Worm (Caenorhabditis elegans): ENCODE measurements around the gene fahd-1.
A peak's percentile ranks its signal among the peaks of the same experiment; 100 is the strongest.

Gene fahd-1

ce11 chrIII:7891573-7892306 is at the start of gene fahd-1, which contains the start of gene ZK688.5:
TSS of gene fahd-1 (plus strand) at chrIII:7892256.
TSS of gene ZK688.5 (minus strand) at chrIII:7891623.
- TF ChIP-seq elt-1 (tag; optimal IDR thresholded peaks at IDR 0.05), result no peak
- TF ChIP-seq ceh-28 (tag; optimal IDR thresholded peaks at IDR 0.05), result peak; percentile 66
- TF ChIP-seq nhr-67 (tag; optimal IDR thresholded peaks at IDR 0.05), result no peak
- TF ChIP-seq snpc-4 (tag; optimal IDR thresholded peaks at IDR 0.05), result peak; percentile 47
- peak; percentile 25 for TF ChIP-seq ceh-82 (tag; optimal IDR thresholded peaks at IDR 0.05)
- no peak for TF ChIP-seq fkh-2 (tag; optimal IDR thresholded peaks at IDR 0.05)
- TF ChIP-seq nhr-11 (tag; optimal IDR thresholded peaks at IDR 0.05), result no peak
- peak; percentile 80 for TF ChIP-seq pha-4 (tag; optimal IDR thresholded peaks at IDR 0.05)
- TF ChIP-seq ceh-16 (tag; optimal IDR thresholded peaks at IDR 0.05), result no peak
- TF ChIP-seq nhr-12 (tag; optimal IDR thresholded peaks at IDR 0.05), result no peak
- TF ChIP-seq nfya-1 (tag; optimal IDR thresholded peaks at IDR 0.05; ENCODE audit: insufficient read depth), result peak; percentile 88
- TF ChIP-seq lin-15B (tag; optimal IDR thresholded peaks at IDR 0.05), result peak; percentile 69
- TF ChIP-seq R02D3.7 (tag; optimal IDR thresholded peaks at IDR 0.05), result peak; percentile 34
- peak; percentile 38 for TF ChIP-seq nhr-76 (tag; optimal IDR thresholded peaks at IDR 0.05)
- TF ChIP-seq pqm-1 (tag; optimal IDR thresholded peaks at IDR 0.05), result peak; percentile 12
- TF ChIP-seq mdl-1 (tag; optimal IDR thresholded peaks at IDR 0.05), result peak; percentile 51
- TF ChIP-seq zag-1 (tag; optimal IDR thresholded peaks at IDR 0.05), result no peak
- TF ChIP-seq egl-5 (tag; optimal IDR thresholded peaks at IDR 0.05), result peak; percentile 44
- TF ChIP-seq fkh-10 (GFP tag; optimal IDR thresholded peaks at IDR 0.05), result no peak
- TF ChIP-seq ZK546.5 (tag; optimal IDR thresholded peaks at IDR 0.05), result no peak
- TF ChIP-seq ama-1 (optimal IDR thresholded peaks at IDR 0.05), result peak; percentile 56
- peak; percentile 91 for TF ChIP-seq nhr-25 (tag; optimal IDR thresholded peaks at IDR 0.05)
- TF ChIP-seq jun-1 (tag; optimal IDR thresholded peaks at IDR 0.05), result peak; percentile 50
- peak; percentile 68 for TF ChIP-seq lsy-12 (tag; optimal IDR thresholded peaks at IDR 0.05)
- no peak for TF ChIP-seq tbx-2 (tag; optimal IDR thresholded peaks at IDR 0.05)
- peak; percentile 77 for TF ChIP-seq hmg-11 (tag; optimal IDR thresholded peaks at IDR 0.05)
- TF ChIP-seq nhr-43 (tag; optimal IDR thresholded peaks at IDR 0.05; ENCODE audit: poor library complexity, severe bottlenecking), result peak; percentile 75
- peak; percentile 59 for TF ChIP-seq elt-2 (tag; optimal IDR thresholded peaks at IDR 0.05)
- TF ChIP-seq lin-39 (tag; optimal IDR thresholded peaks at IDR 0.05), result peak; percentile 86
- peak; percentile 66 for TF ChIP-seq nhr-23 (tag; optimal IDR thresholded peaks at IDR 0.05)
- no peak for TF ChIP-seq fos-1 (tag; optimal IDR thresholded peaks at IDR 0.05)
- TF ChIP-seq egl-27 (tag; optimal IDR thresholded peaks at IDR 0.05), result peak; percentile 19

ce11 chrIII:7843536-7843935 is 48.5 kb upstream of the fahd-1 start, which contains the start of gene ZK652.8:
TSS of gene ZK652.8 (minus strand) at chrIII:7843636.
- TF ChIP-seq mml-1 (tag; optimal IDR thresholded peaks at IDR 0.05), result no peak
- no peak for TF ChIP-seq nhr-67 (tag; optimal IDR thresholded peaks at IDR 0.05)
- TF ChIP-seq ama-1 (optimal IDR thresholded peaks at IDR 0.05), result no peak
- no peak for TF ChIP-seq pqm-1 (tag; optimal IDR thresholded peaks at IDR 0.05)
- TF ChIP-seq mdl-1 (tag; optimal IDR thresholded peaks at IDR 0.05), result no peak
- no peak for TF ChIP-seq elt-2 (tag; optimal IDR thresholded peaks at IDR 0.05)
- no peak for TF ChIP-seq nhr-28 (tag; optimal IDR thresholded peaks at IDR 0.05)
- TF ChIP-seq sea-2 (GFP tag; optimal IDR thresholded peaks at IDR 0.05), result no peak
- TF ChIP-seq nfya-1 (tag; optimal IDR thresholded peaks at IDR 0.05; ENCODE audit: insufficient read depth), result no peak
- no peak for TF ChIP-seq egl-5 (tag; optimal IDR thresholded peaks at IDR 0.05)
- no peak for TF ChIP-seq elt-3 (tag; optimal IDR thresholded peaks at IDR 0.05)
- no peak for TF ChIP-seq lsy-12 (tag; optimal IDR thresholded peaks at IDR 0.05)
- no peak for TF ChIP-seq pha-4 (tag; optimal IDR thresholded peaks at IDR 0.05)

ce11 chrIII:7848173-7848572 is 43.9 kb upstream of the fahd-1 start:
- no peak for TF ChIP-seq ztf-11 (tag; optimal IDR thresholded peaks at IDR 0.05)
- TF ChIP-seq unc-39 (tag; optimal IDR thresholded peaks at IDR 0.05), result no peak
- no peak for TF ChIP-seq eor-1 (tag; optimal IDR thresholded peaks at IDR 0.05)
- no peak for TF ChIP-seq hmg-11 (tag; optimal IDR thresholded peaks at IDR 0.05)
- no peak for TF ChIP-seq ZK546.5 (tag; optimal IDR thresholded peaks at IDR 0.05)
- no peak for TF ChIP-seq elt-3 (tag; optimal IDR thresholded peaks at IDR 0.05)
- no peak for TF ChIP-seq egl-27 (tag; optimal IDR thresholded peaks at IDR 0.05)
- TF ChIP-seq egl-5 (tag; optimal IDR thresholded peaks at IDR 0.05), result peak; percentile 6
- TF ChIP-seq nfya-1 (tag; optimal IDR thresholded peaks at IDR 0.05; ENCODE audit: insufficient read depth), result peak; percentile 29
- no peak for TF ChIP-seq nhr-76 (tag; optimal IDR thresholded peaks at IDR 0.05)
